Worm (Caenorhabditis elegans) whole organism, L4 larva: ENCODE data around the gene F58H1.5.
A peak's percentile ranks its signal among the peaks of the same experiment; 100 is the strongest.

Source experiments
- F10B5.3 ChIP-seq: sonication (generic microtip); optimal IDR thresholded peaks from 2 replicates; lab custom pipeline; 2016; ENCODE audit warnings: mild to moderate bottlenecking, missing genetic modification characterization, missing compliant biosample characterization
- F26F4.8 ChIP-seq: fragments of 200-800 bp; sonication (Bioruptor generic); conservative IDR thresholded peaks from 2 replicates; pipeline ENCODE4 v1.3.6; 2022; ENCODE audit warnings: missing genetic modification characterization, missing compliant biosample characterization
- Y5F2A.4 ChIP-seq: fragments of 200-800 bp; sonication (Bioruptor generic); optimal IDR thresholded peaks from 2 replicates; lab custom pipeline; 2018; ENCODE audit warnings: mild to moderate bottlenecking, missing genetic modification characterization, missing compliant biosample characterization
- Y75B8A.6 ChIP-seq: fragments of 200-800 bp; sonication (Bioruptor generic); IDR thresholded peaks from 2 replicates; pipeline ENCODE4 v1.3.6; 2022; ENCODE audit warnings: missing genetic modification reagents, missing genetic modification characterization, missing compliant biosample characterization
- ZK337.2 ChIP-seq: fragments of 200-800 bp; sonication (Bioruptor generic); IDR thresholded peaks from 2 replicates; pipeline ENCODE4 v1.3.6; 2022; ENCODE audit warnings: missing genetic modification reagents, missing genetic modification characterization, missing compliant biosample characterization
- aha-1 ChIP-seq: fragments of 150-350 bp; peaks from one replicate; lab custom pipeline; 2014; ENCODE audit warnings: missing biosample characterization, missing genetic modification characterization
- ceh-44 ChIP-seq: fragments of 200-800 bp; sonication (Bioruptor generic); IDR thresholded peaks from 2 replicates; pipeline ENCODE4 v1.3.6; 2022; ENCODE audit warnings: missing genetic modification reagents, missing genetic modification characterization, missing compliant biosample characterization
- ceh-82 ChIP-seq: sonication (generic microtip); optimal IDR thresholded peaks from 2 replicates; lab custom pipeline; 2017; ENCODE audit warnings: missing biosample characterization, missing genetic modification characterization
- ces-1 ChIP-seq: fragments of 150-350 bp; sonication (generic microtip); optimal IDR thresholded peaks from 4 replicates; lab custom pipeline; 2014; ENCODE audit warnings: missing biosample characterization, missing genetic modification reagents, missing genetic modification characterization
- ctbp-1 ChIP-seq: fragments of 200-800 bp; sonication (Bioruptor generic); IDR thresholded peaks from 2 replicates; pipeline ENCODE4 v1.3.6; 2022; ENCODE audit warnings: missing genetic modification reagents, missing genetic modification characterization, missing compliant biosample characterization
- daf-16 ChIP-seq, 3 experiments: sonication (generic microtip); optimal IDR thresholded peaks; 2 replicates each; lab custom pipeline; 2016 to 2017; ENCODE audit warnings: missing genetic modification characterization in 3 of 3, missing genetic modification reagents in 3 of 3, mild to moderate bottlenecking in 2 of 3, missing compliant biosample characterization in 2 of 3, missing biosample characterization in 1 of 3, moderate library complexity in 1 of 3
- dmd-6 ChIP-seq: fragments of 200-800 bp; sonication (Bioruptor generic); IDR thresholded peaks from 2 replicates; pipeline ENCODE4 v1.3.6; 2022; ENCODE audit warnings: missing genetic modification reagents, missing genetic modification characterization, missing compliant biosample characterization
- fkh-10 ChIP-seq: fragments of 150-350 bp; optimal IDR thresholded peaks from 2 replicates; lab custom pipeline; 2014; ENCODE audit warnings: missing biosample characterization, missing genetic modification reagents, missing genetic modification characterization
- hif-1 ChIP-seq, 2 experiments: sonication (generic microtip); optimal IDR thresholded peaks; 2 replicates each; lab custom pipeline; 2016 to 2017; ENCODE audit warnings: missing compliant biosample characterization in 2 of 2, missing genetic modification characterization in 2 of 2, missing genetic modification reagents in 2 of 2, missing genotype in 2 of 2, mild to moderate bottlenecking in 1 of 2
- hlh-11 ChIP-seq: fragments of 200-800 bp; sonication (Bioruptor generic); optimal IDR thresholded peaks from 2 replicates; lab custom pipeline; 2018; ENCODE audit warnings: mild to moderate bottlenecking, missing genetic modification characterization, missing compliant biosample characterization
- hlh-30 ChIP-seq: sonication (generic microtip); optimal IDR thresholded peaks from 2 replicates; lab custom pipeline; 2017; ENCODE audit warnings: antibody characterized with exemption, mild to moderate bottlenecking, missing genetic modification characterization, missing compliant biosample characterization; ENCODE audit not compliant: insufficient read depth
- hmg-1.1 ChIP-seq: fragments of 200-800 bp; sonication (Bioruptor generic); IDR thresholded peaks from 2 replicates; pipeline ENCODE4 v1.3.6; 2022; ENCODE audit warnings: missing genetic modification reagents, missing genetic modification characterization, missing compliant biosample characterization
- lin-38 ChIP-seq: fragments of 200-800 bp; sonication (Bioruptor generic); IDR thresholded peaks from 2 replicates; pipeline ENCODE4 v1.3.6; 2022; ENCODE audit warnings: missing genetic modification reagents, missing genetic modification characterization, missing compliant biosample characterization
- madf-9 ChIP-seq: fragments of 200-800 bp; sonication (Bioruptor generic); conservative IDR thresholded peaks from 2 replicates; pipeline ENCODE4 v1.3.6; 2022; ENCODE audit warnings: missing genetic modification reagents, missing genetic modification characterization, missing compliant biosample characterization
- mdt-29 ChIP-seq: fragments of 200-800 bp; sonication (Bioruptor generic); IDR thresholded peaks from 2 replicates; pipeline ENCODE4 v1.3.6; 2022; ENCODE audit warnings: missing genetic modification reagents, missing genetic modification characterization, missing compliant biosample characterization
- mes-2 ChIP-seq: sonication (generic microtip); optimal IDR thresholded peaks from 2 replicates; lab custom pipeline; 2016; ENCODE audit warnings: missing genotype, mild to moderate bottlenecking, missing genetic modification characterization, missing compliant biosample characterization; ENCODE audit not compliant: poor library complexity, severe bottlenecking
- nhr-10 ChIP-seq: fragments of 150-350 bp; optimal IDR thresholded peaks from 2 replicates; lab custom pipeline; 2014; ENCODE audit warnings: missing biosample characterization, missing genetic modification characterization
- nhr-11 ChIP-seq: fragments of 150-350 bp; optimal IDR thresholded peaks from 2 replicates; lab custom pipeline; 2014; ENCODE audit warnings: missing biosample characterization, missing genetic modification characterization
- nhr-237 ChIP-seq: sonication (generic microtip); optimal IDR thresholded peaks from 2 replicates; lab custom pipeline; 2017; ENCODE audit warnings: missing biosample characterization, missing genetic modification characterization
- nhr-41 ChIP-seq: fragments of 200-800 bp; sonication (Bioruptor generic); IDR thresholded peaks from 2 replicates; pipeline ENCODE4 v1.3.6; 2022; ENCODE audit warnings: missing genetic modification reagents, missing genetic modification characterization, missing compliant biosample characterization
- nhr-42 ChIP-seq: fragments of 200-800 bp; sonication (Bioruptor generic); IDR thresholded peaks from 2 replicates; pipeline ENCODE4 v1.3.6; 2022; ENCODE audit warnings: missing genetic modification characterization, missing compliant biosample characterization
- nhr-6 ChIP-seq: fragments of 150-350 bp; optimal IDR thresholded peaks from 2 replicates; lab custom pipeline; 2014; ENCODE audit warnings: missing biosample characterization, missing genetic modification characterization
- pha-4 ChIP-seq, 2 experiments: fragments of 150-350 bp in 1 of 2; fragments of 200-800 bp in 1 of 2; sonication (Bioruptor generic) in 1 of 2; IDR thresholded peaks in 1 of 2; optimal IDR thresholded peaks in 1 of 2; 2 replicates each; pipeline versions ENCODE4 v1.3.6 to Lab custom; 2014 to 2022; ENCODE audit warnings: missing genetic modification characterization in 2 of 2, missing genetic modification reagents in 2 of 2, missing biosample characterization in 1 of 2, missing compliant biosample characterization in 1 of 2
- php-3 ChIP-seq: fragments of 200-800 bp; sonication (Bioruptor generic); IDR thresholded peaks from 2 replicates; pipeline ENCODE4 v1.3.6; 2022; ENCODE audit warnings: missing genetic modification reagents, missing genetic modification characterization, missing compliant biosample characterization
- sdz-12 ChIP-seq: fragments of 200-800 bp; sonication (Bioruptor generic); optimal IDR thresholded peaks from 2 replicates; lab custom pipeline; 2018; ENCODE audit warnings: mild to moderate bottlenecking, missing genetic modification characterization, missing compliant biosample characterization
- unc-39 ChIP-seq: sonication (generic microtip); optimal IDR thresholded peaks from 2 replicates; lab custom pipeline; 2017; ENCODE audit warnings: missing biosample characterization, missing genetic modification characterization
- unc-62 ChIP-seq, 3 experiments: fragments of 150-350 bp in 1 of 3; sonication (generic microtip); optimal IDR thresholded peaks in 2 of 3; peaks in 1 of 3; 1 replicate in 1 of 3; 2 replicates in 2 of 3; lab custom pipeline; 2014 to 2017; ENCODE audit warnings: missing biosample characterization in 3 of 3, missing genetic modification characterization in 3 of 3, missing genetic modification reagents in 3 of 3, missing genotype in 1 of 3
- zag-1 ChIP-seq: fragments of 150-350 bp; optimal IDR thresholded peaks from 2 replicates; lab custom pipeline; 2014; ENCODE audit warnings: missing biosample characterization, missing genetic modification characterization
- zfp-2 ChIP-seq: sonication (generic microtip); optimal IDR thresholded peaks from 2 replicates; lab custom pipeline; 2016; ENCODE audit warnings: mild to moderate bottlenecking, missing genetic modification characterization, missing compliant biosample characterization

F58H1.5 gene

ce11 chrV:11953621-11954020 lies 4.6 kb upstream of the F58H1.5 start:
- TF ChIP-seq hmg-1.1 (GFP tag; lab: Robert Waterston, UW) (no peak), Y75B8A.6 (GFP tag; lab: Robert Waterston, UW) (no peak), ces-1 (peak; percentile 75), ctbp-1 (GFP tag; lab: Robert Waterston, UW) (peak; percentile 78), fkh-10 (peak; percentile 59)

DNA sequence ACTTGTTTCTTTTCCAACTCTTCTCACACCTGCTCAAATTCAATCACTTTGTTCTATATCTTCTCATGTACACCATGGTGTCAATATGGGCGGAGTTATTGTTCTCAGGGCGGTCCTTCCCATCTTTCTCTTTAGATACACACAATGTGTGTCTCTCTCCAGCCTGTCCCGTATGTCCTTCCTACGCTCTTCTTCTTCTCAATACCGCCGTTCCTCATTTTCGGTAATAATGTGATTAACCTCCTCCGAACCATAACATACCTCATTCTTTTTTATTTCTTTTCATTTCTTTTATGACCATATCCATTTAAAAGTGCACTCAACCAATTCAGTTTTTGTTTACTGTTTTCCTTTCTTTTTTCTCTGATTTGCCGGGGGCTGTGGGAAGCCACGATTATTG lies 2.6 kb upstream of the F58H1.5 start:
- TF ChIP-seq sdz-12 (no peak), nhr-42 (GFP tag; lab: Robert Waterston, UW) (no peak), zfp-2 (tag; lab: Kevin White, UChicago) (no peak), zag-1 (tag; lab: Kevin White, UChicago) (no peak), unc-39 (tag; lab: Kevin White, UChicago) (no peak), mdt-29 (GFP tag; lab: Robert Waterston, UW) (no peak), ceh-44 (GFP tag; lab: Robert Waterston, UW) (no peak), ZK337.2 (GFP tag; lab: Robert Waterston, UW) (no peak), nhr-237 (tag; lab: Kevin White, UChicago) (no peak), hlh-11 (tag; lab: Kevin White, UChicago) (no peak), nhr-10 (tag; lab: Kevin White, UChicago) (no peak), nhr-6 (tag; lab: Kevin White, UChicago) (no peak), daf-16 (GFP tag; optimal IDR thresholded peaks at IDR 0.05; lab: Kevin White, UChicago) (no peak), daf-16 (tag; optimal IDR thresholded peaks at IDR 0.05; lab: Kevin White, UChicago) (no peak), Y5F2A.4 (GFP tag; lab: Kevin White, UChicago) (no peak), F10B5.3 (no peak)
- TF ChIP-seq, all 104 proteins: peak for 0

DNA sequence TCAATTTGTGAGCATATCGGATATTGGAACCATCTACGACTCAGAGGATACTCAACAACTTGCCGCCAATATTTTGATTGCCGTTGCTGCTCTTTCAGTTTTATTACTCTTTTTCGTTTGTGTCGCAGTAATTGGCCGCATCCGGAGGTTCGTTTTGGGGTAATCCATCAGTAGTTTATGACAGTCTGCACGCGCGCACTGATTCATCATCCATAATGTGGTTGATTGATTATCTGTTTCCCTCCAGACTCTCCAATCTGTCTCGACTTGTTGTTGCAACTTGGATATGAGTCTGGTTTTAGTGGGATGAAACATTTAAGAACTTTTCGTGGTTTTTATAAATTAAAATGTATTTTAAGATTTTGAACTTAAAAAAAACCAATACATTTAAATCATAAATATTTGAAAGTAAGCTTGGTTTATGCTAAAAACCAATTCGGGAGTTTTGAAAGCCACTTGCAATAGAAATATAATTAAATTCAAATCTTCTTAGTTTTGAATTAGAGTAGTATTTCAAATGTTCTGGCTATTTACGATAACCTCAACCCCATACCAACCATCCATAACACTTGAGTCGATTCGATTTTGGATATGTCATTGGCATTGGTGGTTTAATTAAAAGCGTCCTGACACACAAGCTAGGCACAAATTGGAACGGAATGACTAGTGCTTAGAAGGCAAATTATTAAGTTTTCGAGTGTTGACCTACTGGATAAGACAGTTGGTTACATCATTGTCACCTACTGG lies 2.1 kb downstream of the F58H1.5 start:
- peak in 1 of 2 experiments; percentile 53 for TF ChIP-seq unc-62 (GFP tag; optimal IDR thresholded peaks at IDR 0.05 in 1 of 2; lab: Kevin White, UChicago)
- TF ChIP-seq unc-62 (tag; optimal IDR thresholded peaks at IDR 0.05; lab: Kevin White, UChicago): no peak
- no peak for TF ChIP-seq zfp-2 (tag; lab: Kevin White, UChicago)

DNA sequence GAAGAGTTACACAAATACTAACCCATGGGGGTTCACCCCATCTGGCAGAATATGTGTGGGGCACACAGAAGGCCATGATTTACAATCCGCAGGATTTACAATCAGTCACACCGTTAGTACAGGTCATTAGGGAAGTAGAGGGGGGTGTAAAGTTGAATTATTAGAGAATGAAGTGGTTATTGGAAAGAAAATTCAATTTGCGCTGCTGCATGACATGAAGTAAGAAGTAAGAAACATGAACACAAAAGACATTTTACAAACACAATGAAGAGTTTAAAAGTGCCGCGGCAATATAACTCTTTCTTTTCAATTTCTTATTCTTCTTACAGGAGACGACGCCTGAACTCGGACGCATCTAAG lies 2.6 kb downstream of the F58H1.5 start:
- peak; percentile 53 for TF ChIP-seq aha-1
- TF ChIP-seq lin-38: no peak

- TF ChIP-seq hlh-30 (tag; lab: Kevin White, UChicago) (no peak), ceh-82 (tag; lab: Kevin White, UChicago) (no peak), F26F4.8 (GFP tag; lab: Robert Waterston, UW) (no peak), nhr-41 (GFP tag; lab: Robert Waterston, UW) (no peak), hif-1 (tag; optimal IDR thresholded peaks at IDR 0.05; lab: Kevin White, UChicago) (no peak), dmd-6 (GFP tag; lab: Robert Waterston, UW) (no peak), pha-4 (GFP tag; IDR thresholded peaks at IDR 0.05; lab: Robert Waterston, UW) (no peak), pha-4 (tag; optimal IDR thresholded peaks at IDR 0.05; lab: Kevin White, UChicago) (no peak), Y5F2A.4 (GFP tag; lab: Kevin White, UChicago) (no peak), mes-2 (tag; lab: Kevin White, UChicago) (no peak), zag-1 (tag; lab: Kevin White, UChicago) (no peak), php-3 (GFP tag; lab: Robert Waterston, UW) (no peak), nhr-11 (tag; lab: Kevin White, UChicago) (no peak), madf-9 (GFP tag; lab: Robert Waterston, UW) (no peak)
- TF ChIP-seq, all 104 proteins: peak for 0
Measured at ce11 chrV:11964723-11965122, 6.5 kb downstream of the F58H1.5 start, which contains the start of gene F58H1.7. Gene F58H1.7 (minus strand): TSS chrV:11964823.
